Fruit fly (Drosophila melanogaster) S2 (cell line): ENCODE data around the gene dec.

ENCODE experiments used
- CG8478 ChIP-seq: fragments of >200 bp; optimal IDR thresholded peaks from 2 replicates; lab custom pipeline; 2018
- CTCF ChIP-seq, 2 experiments: fragments of >200 bp; optimal IDR thresholded peaks; 2 replicates each; lab custom pipeline; 2018

dm6 chrX:7908239-7909068 lies 35.4 kb upstream of the dec start, which contains the start of the genes dpr14 and spidey:
- TF ChIP-seq CG8478 (lab: Kevin White, UChicago), result no peak
- TF ChIP-seq CTCF (optimal IDR thresholded peaks at IDR 0.05; lab: Kevin White, UChicago), result no peak
